Worm (Caenorhabditis elegans) whole organism, L2 larva: ENCODE measurements around the gene F52C6.3.

ENCODE experiments used
- R02D3.7 ChIP-seq: fragments of 150-350 bp; optimal IDR thresholded peaks from 2 replicates; lab custom pipeline; 2014; ENCODE audit warnings: missing biosample characterization, missing genetic modification characterization
- Y55F3AM.14 ChIP-seq: fragments of 200-800 bp; sonication (Bioruptor generic); optimal IDR thresholded peaks from 2 replicates; lab custom pipeline; 2018; ENCODE audit warnings: mild to moderate bottlenecking, missing genetic modification characterization, missing compliant biosample characterization
- ZK546.5 ChIP-seq: sonication (generic microtip); optimal IDR thresholded peaks from 2 replicates; lab custom pipeline; 2017; ENCODE audit warnings: missing biosample characterization, missing genetic modification characterization
- alr-1 ChIP-seq: fragments of 150-350 bp; optimal IDR thresholded peaks from 2 replicates; lab custom pipeline; 2014; ENCODE audit warnings: missing biosample characterization, missing genetic modification characterization
- aly-2 ChIP-seq: fragments of 150-350 bp; optimal IDR thresholded peaks from 2 replicates; lab custom pipeline; 2014; ENCODE audit warnings: missing biosample characterization, missing genetic modification characterization
- ama-1 ChIP-seq: fragments of 150-350 bp; optimal IDR thresholded peaks from 2 replicates; lab custom pipeline; 2018; ENCODE audit warnings: inconsistent platforms
- blmp-1 ChIP-seq: sonication (generic microtip); optimal IDR thresholded peaks from 2 replicates; lab custom pipeline; 2017; ENCODE audit warnings: missing genetic modification characterization, mild to moderate bottlenecking, missing compliant biosample characterization, antibody characterized with exemption, moderate library complexity; ENCODE audit not compliant: insufficient read depth
- ceh-16 ChIP-seq: fragments of 150-350 bp; optimal IDR thresholded peaks from 2 replicates; lab custom pipeline; 2014; ENCODE audit warnings: missing biosample characterization, missing genetic modification characterization
- ceh-82 ChIP-seq: fragments of 150-350 bp; optimal IDR thresholded peaks from 2 replicates; lab custom pipeline; 2014; ENCODE audit warnings: missing biosample characterization, missing genetic modification characterization
- dmd-4 ChIP-seq: sonication (generic microtip); optimal IDR thresholded peaks from 2 replicates; lab custom pipeline; 2017; ENCODE audit warnings: missing biosample characterization, missing genetic modification characterization
- egl-27 ChIP-seq: sonication (generic microtip); optimal IDR thresholded peaks from 3 replicates; lab custom pipeline; 2017; ENCODE audit warnings: missing biosample characterization, missing genetic modification reagents, missing genetic modification characterization
- gmeb-1 ChIP-seq: fragments of 150-350 bp; optimal IDR thresholded peaks from 2 replicates; lab custom pipeline; 2014; ENCODE audit warnings: missing biosample characterization, missing genetic modification characterization
- lin-13 ChIP-seq: fragments of 150-350 bp; optimal IDR thresholded peaks from 2 replicates; lab custom pipeline; 2014; ENCODE audit warnings: missing biosample characterization, missing genetic modification reagents, missing genetic modification characterization
- lsy-2 ChIP-seq, 2 experiments: fragments of 150-350 bp in 1 of 2; sonication (generic microtip) in 1 of 2; optimal IDR thresholded peaks; 2 replicates each; lab custom pipeline; 2014 to 2017; ENCODE audit warnings: missing biosample characterization in 2 of 2, missing genetic modification characterization in 2 of 2
- mab-5 ChIP-seq: fragments of 150-350 bp; optimal IDR thresholded peaks from 2 replicates; lab custom pipeline; 2014; ENCODE audit warnings: missing biosample characterization, missing genetic modification characterization
- nhr-11 ChIP-seq: fragments of 150-350 bp; optimal IDR thresholded peaks from 2 replicates; lab custom pipeline; 2014; ENCODE audit warnings: missing biosample characterization, missing genetic modification characterization
- nhr-12 ChIP-seq: fragments of 150-350 bp; optimal IDR thresholded peaks from 2 replicates; lab custom pipeline; 2014; ENCODE audit warnings: missing biosample characterization, missing genetic modification characterization
- nhr-129 ChIP-seq: fragments of 150-350 bp; optimal IDR thresholded peaks from 2 replicates; lab custom pipeline; 2014; ENCODE audit warnings: missing biosample characterization, missing genetic modification characterization
- nhr-21 ChIP-seq: fragments of 150-350 bp; optimal IDR thresholded peaks from 2 replicates; lab custom pipeline; 2014; ENCODE audit warnings: missing biosample characterization, missing genetic modification characterization
- nhr-23 ChIP-seq: fragments of 150-350 bp; optimal IDR thresholded peaks from 2 replicates; lab custom pipeline; 2014; ENCODE audit warnings: missing biosample characterization, missing genetic modification reagents, missing genetic modification characterization
- nhr-237 ChIP-seq: fragments of 150-350 bp; optimal IDR thresholded peaks from 2 replicates; lab custom pipeline; 2014; ENCODE audit warnings: missing biosample characterization, missing genetic modification characterization
- nhr-25 ChIP-seq: fragments of 150-350 bp; sonication (generic microtip); optimal IDR thresholded peaks from 3 replicates; lab custom pipeline; 2014; ENCODE audit warnings: missing biosample characterization, missing genetic modification characterization
- nhr-6 ChIP-seq: fragments of 150-350 bp; optimal IDR thresholded peaks from 2 replicates; lab custom pipeline; 2014; ENCODE audit warnings: missing biosample characterization, missing genetic modification characterization
- nhr-77 ChIP-seq: fragments of 150-350 bp; optimal IDR thresholded peaks from 2 replicates; lab custom pipeline; 2014; ENCODE audit warnings: missing biosample characterization, missing genetic modification characterization
- peb-1 ChIP-seq: fragments of 150-350 bp; optimal IDR thresholded peaks from 2 replicates; lab custom pipeline; 2014; ENCODE audit warnings: missing biosample characterization, missing genetic modification characterization
- sem-4 ChIP-seq: fragments of 150-350 bp; optimal IDR thresholded peaks from 2 replicates; lab custom pipeline; 2014; ENCODE audit warnings: missing biosample characterization, missing genetic modification reagents, missing genetic modification characterization
- skn-1 ChIP-seq: sonication (generic microtip); optimal IDR thresholded peaks from 2 replicates; lab custom pipeline; 2017; ENCODE audit warnings: missing biosample characterization, missing genetic modification characterization
- sma-3 ChIP-seq: sonication (generic microtip); optimal IDR thresholded peaks from 2 replicates; lab custom pipeline; 2016; ENCODE audit warnings: missing genetic modification reagents, missing genetic modification characterization, missing compliant biosample characterization
- sma-9 ChIP-seq, 2 experiments: fragments of 150-350 bp in 1 of 2; sonication (generic microtip) in 1 of 2; optimal IDR thresholded peaks; 2 replicates each; lab custom pipeline; 2014 to 2016; ENCODE audit warnings: missing genetic modification characterization in 2 of 2, mild to moderate bottlenecking in 1 of 2, missing biosample characterization in 1 of 2, missing compliant biosample characterization in 1 of 2, missing genetic modification reagents in 1 of 2, moderate library complexity in 1 of 2
- snpc-4 ChIP-seq: fragments of 150-350 bp; optimal IDR thresholded peaks from 2 replicates; lab custom pipeline; 2014; ENCODE audit warnings: missing biosample characterization, missing genetic modification characterization
- unc-55 ChIP-seq: fragments of 150-350 bp; sonication (generic microtip); optimal IDR thresholded peaks from 3 replicates; lab custom pipeline; 2014; ENCODE audit warnings: missing biosample characterization, missing genetic modification reagents, missing genetic modification characterization
- unc-62 ChIP-seq: fragments of 150-350 bp; optimal IDR thresholded peaks from 2 replicates; lab custom pipeline; 2014; ENCODE audit warnings: missing biosample characterization, missing genetic modification reagents, missing genetic modification characterization
- zag-1 ChIP-seq: fragments of 150-350 bp; optimal IDR thresholded peaks from 2 replicates; lab custom pipeline; 2014; ENCODE audit warnings: missing biosample characterization, missing genetic modification characterization
- ztf-1 ChIP-seq: fragments of 200-800 bp; sonication (Bioruptor generic); conservative IDR thresholded peaks from 2 replicates; pipeline ENCODE4 v1.3.6; 2022; ENCODE audit warnings: missing genetic modification characterization, missing compliant biosample characterization
- ztf-11 ChIP-seq: sonication (generic microtip); optimal IDR thresholded peaks from 2 replicates; lab custom pipeline; 2017; ENCODE audit warnings: missing biosample characterization, missing genetic modification characterization
- ztf-4 ChIP-seq: fragments of 150-350 bp; optimal IDR thresholded peaks from 2 replicates; lab custom pipeline; 2014; ENCODE audit warnings: missing biosample characterization, missing genetic modification characterization

F52C6.3 gene

DNA sequence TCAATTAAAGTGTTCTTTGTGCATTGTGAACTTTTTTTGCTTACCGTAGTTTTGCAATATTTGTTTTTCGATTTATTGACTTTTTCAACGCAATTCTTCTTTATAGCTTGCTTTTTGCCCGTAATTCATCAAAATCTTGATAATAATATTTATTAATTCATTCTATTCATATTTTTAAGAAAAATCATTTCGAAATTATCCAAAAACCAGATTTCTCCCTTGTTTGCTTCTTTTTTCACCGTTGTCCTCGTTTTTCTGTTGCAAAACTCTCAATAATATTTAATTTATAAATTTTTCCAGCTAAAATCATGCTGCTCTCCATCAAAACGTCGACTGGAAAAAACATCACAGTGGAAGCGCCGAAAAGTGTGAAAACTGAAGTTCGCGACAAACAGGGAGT lies at the start of gene F52C6.3:
F52C6.3 (plus strand) TSS at position 301 of the 400 bp plus-strand sequence.
- TF ChIP-seq nhr-25 (tag; lab: Kevin White, UChicago) (no peak), gmeb-1 (tag; lab: Kevin White, UChicago) (no peak), aly-2 (tag; lab: Kevin White, UChicago) (no peak), Y55F3AM.14 (GFP tag; lab: Kevin White, UChicago) (no peak), ceh-82 (tag; lab: Kevin White, UChicago) (no peak), dmd-4 (no peak), nhr-77 (tag; lab: Kevin White, UChicago) (no peak), peb-1 (tag; lab: Kevin White, UChicago) (no peak), egl-27 (no peak), ztf-11 (tag; lab: Kevin White, UChicago) (no peak), nhr-21 (tag; lab: Kevin White, UChicago) (no peak), unc-62 (no peak)

DNA sequence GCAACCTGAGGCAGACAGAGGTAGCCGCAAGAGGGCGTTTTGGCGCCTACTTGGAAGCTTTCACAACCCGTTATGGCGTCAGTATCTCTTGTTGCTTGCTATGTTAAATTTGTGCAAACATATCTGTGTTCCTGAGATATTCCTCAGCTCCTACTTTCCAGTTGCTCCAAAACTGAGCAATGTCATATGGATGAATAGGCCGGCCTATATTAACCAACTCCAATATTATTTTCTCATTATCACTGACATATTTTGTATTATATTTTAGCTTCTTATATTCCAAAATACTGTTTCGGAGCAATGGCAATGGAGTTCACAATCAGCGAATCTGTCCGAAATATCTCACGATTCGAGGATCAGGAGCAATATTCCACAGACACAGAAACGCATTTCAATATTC lies 48.9 kb upstream of the F52C6.3 start, which contains the start of gene math-13:
math-13 (plus strand) TSS at position 301 of the 400 bp plus-strand sequence.
- TF ChIP-seq nhr-12 (tag; lab: Kevin White, UChicago) (no peak), sma-9 (GFP tag; optimal IDR thresholded peaks at IDR 0.05; lab: Kevin White, UChicago) (no peak), sma-9 (tag; optimal IDR thresholded peaks at IDR 0.05; lab: Kevin White, UChicago) (no peak), unc-62 (no peak), snpc-4 (tag; lab: Kevin White, UChicago) (no peak), lin-13 (no peak), gmeb-1 (tag; lab: Kevin White, UChicago) (no peak), mab-5 (tag; lab: Kevin White, UChicago) (no peak), zag-1 (tag; lab: Kevin White, UChicago) (no peak), alr-1 (tag; lab: Kevin White, UChicago) (no peak), nhr-77 (tag; lab: Kevin White, UChicago) (no peak), nhr-25 (tag; lab: Kevin White, UChicago) (no peak), ceh-16 (no peak), dmd-4 (no peak), nhr-23 (tag; lab: Kevin White, UChicago) (no peak), sem-4 (tag; lab: Kevin White, UChicago) (no peak)

DNA sequence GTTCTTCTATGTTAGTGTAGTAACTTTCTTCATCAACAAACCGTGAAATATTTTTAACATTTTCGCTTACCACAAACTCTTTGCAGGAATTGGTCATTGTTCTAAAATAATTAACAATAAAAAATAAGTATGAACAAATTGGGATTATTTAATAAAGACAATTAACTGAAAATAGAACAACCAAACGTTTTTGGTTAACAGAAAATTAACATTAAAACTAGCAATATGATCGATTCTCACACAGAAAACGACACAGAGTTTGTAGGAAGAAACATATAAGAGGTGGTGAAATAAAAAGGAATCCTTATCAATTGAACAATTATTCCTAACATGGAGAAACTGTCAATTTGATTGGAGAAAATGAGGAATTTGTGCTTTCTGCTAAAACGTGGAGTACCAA lies 45.9 kb upstream of the F52C6.3 start, which contains the start of gene math-16:
math-16 (minus strand) TSS at position 101 of the 400 bp plus-strand sequence.
- TF ChIP-seq R02D3.7 (tag; lab: Kevin White, UChicago) (no peak), nhr-6 (tag; lab: Kevin White, UChicago) (no peak), nhr-129 (no peak), blmp-1 (tag; lab: Kevin White, UChicago) (no peak), zag-1 (tag; lab: Kevin White, UChicago) (no peak), lsy-2 (tag; optimal IDR thresholded peaks at IDR 0.05; lab: Kevin White, UChicago) (no peak), snpc-4 (tag; lab: Kevin White, UChicago) (no peak), nhr-25 (tag; lab: Kevin White, UChicago) (no peak)

DNA sequence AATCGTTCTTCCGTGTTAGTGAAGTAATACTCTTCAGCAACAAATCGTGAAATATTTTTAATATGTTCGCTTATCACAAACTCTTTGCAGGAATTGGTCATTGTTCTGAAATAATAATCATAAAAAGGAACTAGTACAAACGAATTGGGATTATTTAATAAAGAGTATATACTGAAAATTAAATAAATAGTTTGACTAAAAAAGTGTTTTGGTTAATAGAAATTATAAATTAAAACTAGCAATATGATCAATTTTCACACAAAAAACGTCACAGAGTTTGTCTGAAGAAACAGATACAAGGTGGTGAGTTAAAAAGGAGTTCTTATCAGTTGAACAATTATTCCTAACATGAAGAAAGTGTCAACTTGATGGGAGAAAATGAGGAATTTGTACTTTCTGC lies 41.9 kb upstream of the F52C6.3 start, which contains the start of gene math-5:
math-5 (minus strand) TSS at position 101 of the 400 bp plus-strand sequence.
- TF ChIP-seq blmp-1 (tag; lab: Kevin White, UChicago), result no peak
- no peak for TF ChIP-seq skn-1
- TF ChIP-seq nhr-237 (tag; lab: Kevin White, UChicago), result no peak
- no peak for TF ChIP-seq ceh-16
- no peak for TF ChIP-seq nhr-21 (tag; lab: Kevin White, UChicago)
- TF ChIP-seq nhr-25 (tag; lab: Kevin White, UChicago), result no peak
- TF ChIP-seq ZK546.5 (tag; lab: Kevin White, UChicago), result no peak
- TF ChIP-seq unc-55 (GFP tag; lab: Kevin White, UChicago), result no peak
- TF ChIP-seq ztf-1, result no peak
- no peak for TF ChIP-seq ama-1
- TF ChIP-seq snpc-4 (tag; lab: Kevin White, UChicago), result no peak
- TF ChIP-seq nhr-6 (tag; lab: Kevin White, UChicago), result no peak
- TF ChIP-seq lsy-2 (tag; optimal IDR thresholded peaks at IDR 0.05; lab: Kevin White, UChicago), result no peak
- TF ChIP-seq nhr-11 (tag; lab: Kevin White, UChicago), result no peak
- TF ChIP-seq dmd-4, result no peak
- TF ChIP-seq ztf-4 (tag; lab: Kevin White, UChicago), result no peak
- TF ChIP-seq mab-5 (tag; lab: Kevin White, UChicago), result no peak
- TF ChIP-seq sma-3 (GFP tag; lab: Kevin White, UChicago), result no peak
- no peak for TF ChIP-seq aly-2 (tag; lab: Kevin White, UChicago)
- no peak for TF ChIP-seq nhr-77 (tag; lab: Kevin White, UChicago)
